Worm (Caenorhabditis elegans) whole organism, L4 larva: ENCODE data around the gene hrpa-2.

ENCODE experiments used
- F26F4.8 ChIP-seq: fragments of 200-800 bp; sonication (Bioruptor generic); conservative IDR thresholded peaks from 2 replicates; pipeline ENCODE4 v1.3.6; 2022; ENCODE audit warnings: missing genetic modification characterization, missing compliant biosample characterization
- fkh-10 ChIP-seq: fragments of 150-350 bp; optimal IDR thresholded peaks from 2 replicates; lab custom pipeline; 2014; ENCODE audit warnings: missing biosample characterization, missing genetic modification reagents, missing genetic modification characterization

- TF ChIP-seq fkh-10 (GFP tag; lab: Kevin White, UChicago), result no peak
- TF ChIP-seq F26F4.8, result no peak
Measured at ce11 chrX:5197440-5197839, 18.7 kb upstream of the hrpa-2 start.
